Fruit fly (Drosophila melanogaster): ENCODE data around the gene CG12121.

Gene CG12121

DNA sequence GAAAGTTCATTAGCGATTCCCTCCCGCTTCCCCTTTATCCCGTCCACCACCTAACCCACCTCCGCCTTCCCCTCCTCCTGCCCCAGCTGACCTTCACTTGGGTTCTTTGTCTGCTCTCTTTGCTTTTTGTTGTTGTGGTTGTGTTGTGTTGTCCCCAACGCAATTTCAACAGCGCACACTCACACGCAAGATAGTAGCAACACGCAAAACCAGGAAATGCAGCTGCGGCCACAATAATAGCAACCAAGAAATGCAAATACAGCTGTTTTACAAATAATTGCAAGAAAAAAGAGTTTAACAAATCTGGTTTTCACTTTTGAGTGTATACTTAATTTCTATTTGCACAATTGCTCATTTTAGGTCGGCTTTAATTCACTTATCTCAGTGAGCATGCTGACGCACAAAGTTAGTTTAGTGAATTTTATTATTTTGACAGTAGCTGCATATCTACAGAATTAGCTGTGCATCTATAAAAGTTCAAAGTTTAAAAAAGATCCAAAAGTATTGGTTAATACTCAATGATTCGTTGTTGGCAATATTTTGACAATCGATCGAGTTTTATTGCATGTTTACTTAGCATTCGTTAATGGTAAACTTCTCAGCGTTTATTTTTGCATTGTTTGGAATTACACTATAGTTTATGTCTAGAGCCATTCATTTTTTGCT, 19.2 kb upstream of the CG12121 start (continued):
- no peak for TF ChIP-seq da (GFP tag; optimal IDR thresholded peaks at IDR 0.05)
- 0 out of 3 replicates have a peak, but pooled peaks have one; percentile 26 for TF ChIP-seq dysf (GFP tag; IDR thresholded peaks at IDR 0.05)
- TF ChIP-seq CG13424 (tag; optimal IDR thresholded peaks at IDR 0.05) = peak; percentile 24
- TF ChIP-seq aop (GFP tag; IDR thresholded peaks at IDR 0.05) = no peak
- peak; percentile 27 for TF ChIP-seq ind (GFP tag; optimal IDR thresholded peaks at IDR 0.05)
- TF ChIP-seq NFAT (GFP tag; IDR thresholded peaks at IDR 0.05) = no peak
- TF ChIP-seq BEAF-32 (GFP tag; optimal IDR thresholded peaks at IDR 0.05) = no peak
- TF ChIP-seq her (GFP tag; optimal IDR thresholded peaks at IDR 0.05) = no peak
- no peak for TF ChIP-seq CG12769 (tag; optimal IDR thresholded peaks at IDR 0.05)
- no peak for TF ChIP-seq stwl (tag; optimal IDR thresholded peaks at IDR 0.05)
- peak; percentile 22 for TF ChIP-seq Xbp1 (GFP tag; optimal IDR thresholded peaks at IDR 0.05)
- TF ChIP-seq wor (GFP tag; IDR thresholded peaks at IDR 0.05) = peak; percentile 30; the same call in 1 of the 2 replicates
- peak; percentile 0 for TF ChIP-seq org-1 (GFP tag; optimal IDR thresholded peaks at IDR 0.05)
- no peak for TF ChIP-seq Scr (GFP tag; IDR thresholded peaks at IDR 0.05; ENCODE audit: partially characterized antibody)
- TF ChIP-seq CG34376 (GFP tag; optimal IDR thresholded peaks at IDR 0.05) = no peak
- no peak for TF ChIP-seq al (GFP tag; IDR thresholded peaks at IDR 0.05)
- peak; percentile 37 for TF ChIP-seq gem (tag; optimal IDR thresholded peaks at IDR 0.05)
- peak; percentile 25 for TF ChIP-seq lilli (GFP tag; optimal IDR thresholded peaks at IDR 0.05)
- TF ChIP-seq CG10147 (GFP tag; optimal IDR thresholded peaks at IDR 0.05) = no peak
- TF ChIP-seq esg (GFP tag; conservative IDR thresholded peaks at IDR 0.05) = 0 out of 2 replicates have a peak, but pooled peaks have one; percentile 12
- TF ChIP-seq Bgb (GFP tag; IDR thresholded peaks at IDR 0.05; ENCODE audit: partially characterized antibody) = no peak
- TF ChIP-seq gt (GFP tag; IDR thresholded peaks at IDR 0.05) = no peak
- TF ChIP-seq CG10209 (GFP tag; optimal IDR thresholded peaks at IDR 0.05) = no peak
- TF ChIP-seq z (GFP tag; IDR thresholded peaks at IDR 0.05) = no peak
- TF ChIP-seq CG3065 (GFP tag; optimal IDR thresholded peaks at IDR 0.05) = no peak
- TF ChIP-seq CG4282 (GFP tag; optimal IDR thresholded peaks at IDR 0.05) = no peak
- TF ChIP-seq Gsc (GFP tag; IDR thresholded peaks at IDR 0.05) = no peak
- peak; percentile 25; the same call in 1 of the 2 replicates for TF ChIP-seq CG4360 (GFP tag; IDR thresholded peaks at IDR 0.05)
- TF ChIP-seq CG18764 (GFP tag; optimal IDR thresholded peaks at IDR 0.05) = no peak
- TF ChIP-seq Max (GFP tag; optimal IDR thresholded peaks at IDR 0.05) = no peak
- peak; percentile 5 for TF ChIP-seq CG1529 (GFP tag; optimal IDR thresholded peaks at IDR 0.05)
- no peak for TF ChIP-seq CG6854 (GFP tag; optimal IDR thresholded peaks at IDR 0.05)
- peak; percentile 34 for TF ChIP-seq CG2678 (tag; optimal IDR thresholded peaks at IDR 0.05)
- TF ChIP-seq CG6683 (GFP tag; optimal IDR thresholded peaks at IDR 0.05) = no peak
- no peak for TF ChIP-seq Dfd (GFP tag; optimal IDR thresholded peaks at IDR 0.05)
- TF ChIP-seq Oli (tag; optimal IDR thresholded peaks at IDR 0.05) = peak; percentile 31
- no peak for TF ChIP-seq CG13894 (tag; optimal IDR thresholded peaks at IDR 0.05)
- no peak for TF ChIP-seq Kr (GFP tag; optimal IDR thresholded peaks at IDR 0.05)
- peak; percentile 45 for TF ChIP-seq dmrt99B (tag; optimal IDR thresholded peaks at IDR 0.05)
- TF ChIP-seq Lpt (GFP tag; optimal IDR thresholded peaks at IDR 0.05) = no peak
- no peak for TF ChIP-seq CG14667 (GFP tag; IDR thresholded peaks at IDR 0.05)
- no peak for TF ChIP-seq CG1832 (GFP tag; optimal IDR thresholded peaks at IDR 0.05)
- no peak for TF ChIP-seq CG15601 (tag; optimal IDR thresholded peaks at IDR 0.05)
- no peak for TF ChIP-seq twi (tag; optimal IDR thresholded peaks at IDR 0.05)
- peak; percentile 29; the same call in 1 of the 2 replicates for TF ChIP-seq lmd (GFP tag; IDR thresholded peaks at IDR 0.05)
- TF ChIP-seq CG2712 (tag; optimal IDR thresholded peaks at IDR 0.05) = peak; percentile 21
- peak; percentile 43; the same call in 1 of the 2 replicates for TF ChIP-seq CG6689 (GFP tag; IDR thresholded peaks at IDR 0.05)
- TF ChIP-seq Drgx (GFP tag; IDR thresholded peaks at IDR 0.05) = peak; percentile 51
- TF ChIP-seq fd64A (GFP tag; optimal IDR thresholded peaks at IDR 0.05) = no peak
- no peak for TF ChIP-seq CG16813 (GFP tag; IDR thresholded peaks at IDR 0.05; ENCODE audit: partially characterized antibody)

Measured in whole organism, embryonic.